Worm (Caenorhabditis elegans): ENCODE data around the gene nrde-2.

- no peak for TF ChIP-seq nhr-90 (tag; optimal IDR thresholded peaks at IDR 0.05)
- no peak for TF ChIP-seq F23B12.7 (tag; optimal IDR thresholded peaks at IDR 0.05; ENCODE audit: insufficient read depth)
- TF ChIP-seq nfya-1 (tag; optimal IDR thresholded peaks at IDR 0.05; ENCODE audit: borderline replicate concordance, insufficient read depth), result no peak
- no peak for TF ChIP-seq snpc-3.4 (tag; optimal IDR thresholded peaks at IDR 0.05)
- no peak for TF ChIP-seq F55B11.4 (tag; optimal IDR thresholded peaks at IDR 0.05; ENCODE audit: borderline replicate concordance, insufficient read depth)
- TF ChIP-seq dpff-1 (tag; optimal IDR thresholded peaks at IDR 0.05), result no peak
- TF ChIP-seq die-1 (tag; optimal IDR thresholded peaks at IDR 0.05), result no peak
- no peak for TF ChIP-seq madf-8 (GFP tag; conservative IDR thresholded peaks at IDR 0.05)
- no peak for TF ChIP-seq F37B4.10 (GFP tag; IDR thresholded peaks at IDR 0.05)
- TF ChIP-seq F52B5.7 (tag; optimal IDR thresholded peaks at IDR 0.05), result no peak
- TF ChIP-seq pha-4 (tag; optimal IDR thresholded peaks at IDR 0.05), result no peak
- TF ChIP-seq T26A5.8 (tag; optimal IDR thresholded peaks at IDR 0.05), result no peak
- TF ChIP-seq snpc-4 (GFP tag; optimal IDR thresholded peaks at IDR 0.05), result no peak
- no peak for TF ChIP-seq snpc-4 (tag; optimal IDR thresholded peaks at IDR 0.05)
Measured at ce11 chrII:10206425-10206824, 41.0 kb downstream of the nrde-2 start, which contains the start of gene T01E8.1.

Data from whole organism, young adult.